Fruit fly (Drosophila melanogaster) whole organism, prepupa: Measurements from ENCODE around the gene YL-1.
A peak's percentile ranks its signal among the peaks of the same experiment; 100 is the strongest.

Experiments
- Blimp-1 ChIP-seq: fragments of 200-800 bp; sonication (Bioruptor generic); optimal IDR thresholded peaks from 3 replicates; lab custom pipeline; 2017; ENCODE audit warnings: missing biosample characterization, missing genetic modification characterization, mild to moderate bottlenecking, moderate library complexity, missing genetic modification reagents
- CG10631 ChIP-seq: fragments of 200-800 bp; sonication (Bioruptor generic); optimal IDR thresholded peaks from 2 replicates; lab custom pipeline; 2016; ENCODE audit warnings: missing biosample characterization, missing genetic modification characterization
- CG10669 ChIP-seq: fragments of 200-800 bp; sonication (Bioruptor generic); optimal IDR thresholded peaks from 3 replicates; lab custom pipeline; 2018; ENCODE audit warnings: missing biosample characterization, mild to moderate bottlenecking, missing genetic modification characterization, moderate library complexity
- CG11762 ChIP-seq: fragments of 200-800 bp; sonication (Bioruptor generic); optimal IDR thresholded peaks from 3 replicates; lab custom pipeline; 2016; ENCODE audit warnings: missing biosample characterization, missing genetic modification characterization; ENCODE audit not compliant: insufficient read depth
- CG15336 ChIP-seq: fragments of 200-800 bp; sonication (Bioruptor generic); IDR thresholded peaks from 2 replicates; pipeline ENCODE4 v1.3.6; 2022; ENCODE audit warnings: missing biosample characterization, missing genetic modification characterization
- CG1621 ChIP-seq: fragments of 200-800 bp; sonication (Bioruptor generic); optimal IDR thresholded peaks from 3 replicates; lab custom pipeline; 2018; ENCODE audit warnings: missing biosample characterization, mild to moderate bottlenecking, missing genetic modification characterization
- CG3032 ChIP-seq: fragments of 200-800 bp; optimal IDR thresholded peaks from 2 replicates; lab custom pipeline; 2019; ENCODE audit warnings: missing biosample characterization, mild to moderate bottlenecking, missing genetic modification characterization, moderate library complexity
- CG31627 ChIP-seq: fragments of 200-800 bp; sonication (Bioruptor generic); optimal IDR thresholded peaks from 3 replicates; lab custom pipeline; 2016; ENCODE audit warnings: missing biosample characterization, missing genetic modification characterization
- CG32006 ChIP-seq: fragments of 200-800 bp; sonication (Bioruptor generic); optimal IDR thresholded peaks from 3 replicates; lab custom pipeline; 2017; ENCODE audit warnings: missing biosample characterization, mild to moderate bottlenecking, missing genetic modification characterization
- CG34406 ChIP-seq: fragments of 200-800 bp; sonication (Bioruptor generic); optimal IDR thresholded peaks from 3 replicates; lab custom pipeline; 2016; ENCODE audit warnings: missing biosample characterization, missing genetic modification characterization
- CG4318 ChIP-seq: fragments of 200-800 bp; sonication (Bioruptor generic); optimal IDR thresholded peaks from 3 replicates; lab custom pipeline; 2017; ENCODE audit warnings: missing biosample characterization, mild to moderate bottlenecking, missing genetic modification characterization
- CG6163 ChIP-seq: fragments of 200-800 bp; sonication (Bioruptor generic); IDR thresholded peaks from 3 replicates; pipeline ENCODE4 v1.3.6; 2022; ENCODE audit warnings: missing biosample characterization, missing genetic modification characterization
- CG6792 ChIP-seq: fragments of 200-800 bp; sonication (Bioruptor generic); optimal IDR thresholded peaks from 3 replicates; lab custom pipeline; 2016; ENCODE audit warnings: missing biosample characterization, missing genetic modification characterization
- CG6808 ChIP-seq: fragments of 200-800 bp; sonication (Bioruptor generic); optimal IDR thresholded peaks from 3 replicates; lab custom pipeline; 2017; ENCODE audit warnings: missing biosample characterization, missing genetic modification characterization, mild to moderate bottlenecking, moderate library complexity, missing genetic modification reagents
- CG7368 ChIP-seq: fragments of 200-800 bp; sonication (Bioruptor generic); optimal IDR thresholded peaks from 3 replicates; lab custom pipeline; 2016; ENCODE audit warnings: missing biosample characterization, missing genetic modification characterization
- CG8119 ChIP-seq: fragments of 200-800 bp; sonication (Bioruptor generic); IDR thresholded peaks from 3 replicates; pipeline ENCODE4 v1.3.6; 2022; ENCODE audit warnings: missing biosample characterization, missing genetic modification characterization
- CG8319 ChIP-seq: fragments of 200-800 bp; sonication (Bioruptor generic); optimal IDR thresholded peaks from 3 replicates; lab custom pipeline; 2016; ENCODE audit warnings: missing biosample characterization, missing genetic modification characterization
- CG9139 ChIP-seq: fragments of 200-800 bp; sonication (Bioruptor generic); optimal IDR thresholded peaks from 3 replicates; lab custom pipeline; 2017; ENCODE audit warnings: missing biosample characterization, mild to moderate bottlenecking, missing genetic modification characterization
- Eip75B ChIP-seq: fragments of 200-800 bp; sonication (Bioruptor generic); optimal IDR thresholded peaks from 3 replicates; lab custom pipeline; 2016; ENCODE audit warnings: missing biosample characterization, missing genetic modification characterization
- Eip78C ChIP-seq: fragments of 200-800 bp; sonication (Bioruptor generic); peaks from one replicate; lab custom pipeline; 2016; ENCODE audit warnings: missing biosample characterization, missing genetic modification characterization
- Ets21C ChIP-seq: fragments of 200-800 bp; sonication (Bioruptor generic); optimal IDR thresholded peaks from 3 replicates; lab custom pipeline; 2016; ENCODE audit warnings: missing biosample characterization, missing genetic modification characterization
- Ets96B ChIP-seq: fragments of 200-800 bp; optimal IDR thresholded peaks from 2 replicates; lab custom pipeline; 2019; ENCODE audit warnings: missing biosample characterization, mild to moderate bottlenecking, missing genetic modification characterization, moderate library complexity
- Gug ChIP-seq: fragments of 200-800 bp; sonication (Bioruptor generic); IDR thresholded peaks from 2 replicates; pipeline ENCODE4 v1.3.6; 2022; ENCODE audit warnings: missing biosample characterization, missing genetic modification characterization
- Hr38 ChIP-seq: sonication (Bioruptor generic); optimal IDR thresholded peaks from 2 replicates; lab custom pipeline; 2016; ENCODE audit warnings: missing biosample characterization, missing genetic modification characterization
- Hr39 ChIP-seq: fragments of 200-800 bp; sonication (Bioruptor generic); optimal IDR thresholded peaks from 2 replicates; lab custom pipeline; 2016; ENCODE audit warnings: missing biosample characterization, missing genetic modification characterization
- Lpt ChIP-seq: fragments of 200-800 bp; sonication (Bioruptor generic); optimal IDR thresholded peaks from 3 replicates; lab custom pipeline; 2016; ENCODE audit warnings: missing biosample characterization, missing genetic modification characterization
- Met ChIP-seq: fragments of 200-800 bp; sonication (Bioruptor generic); optimal IDR thresholded peaks from 3 replicates; lab custom pipeline; 2016; ENCODE audit warnings: missing biosample characterization, missing genetic modification characterization
- Sox102F ChIP-seq: fragments of 200-800 bp; sonication (Bioruptor generic); optimal IDR thresholded peaks from 2 replicates; lab custom pipeline; 2016; ENCODE audit warnings: missing biosample characterization, mild to moderate bottlenecking, missing genetic modification characterization
- Sox14 ChIP-seq: fragments of 200-800 bp; sonication (Bioruptor generic); optimal IDR thresholded peaks from 3 replicates; lab custom pipeline; 2016; ENCODE audit warnings: missing biosample characterization, missing genetic modification characterization
- achi ChIP-seq: fragments of 200-800 bp; sonication (Bioruptor generic); optimal IDR thresholded peaks from 3 replicates; lab custom pipeline; 2016; ENCODE audit warnings: missing biosample characterization, missing genetic modification characterization
- acj6 ChIP-seq: fragments of 200-800 bp; sonication (Bioruptor generic); optimal IDR thresholded peaks from 3 replicates; lab custom pipeline; 2016; ENCODE audit warnings: missing biosample characterization, missing genetic modification characterization
- cyc ChIP-seq: fragments of 200-800 bp; sonication (Bioruptor generic); optimal IDR thresholded peaks from 3 replicates; lab custom pipeline; 2016; ENCODE audit warnings: missing biosample characterization, missing genetic modification characterization
- esn ChIP-seq: fragments of 200-800 bp; sonication (Bioruptor generic); optimal IDR thresholded peaks from 2 replicates; lab custom pipeline; 2016; ENCODE audit warnings: missing biosample characterization, mild to moderate bottlenecking, missing genetic modification characterization, moderate library complexity
- fkh ChIP-seq: fragments of 200-800 bp; sonication (Bioruptor generic); optimal IDR thresholded peaks from 3 replicates; lab custom pipeline; 2017; ENCODE audit warnings: missing biosample characterization, mild to moderate bottlenecking, missing genetic modification characterization, moderate library complexity
- lz ChIP-seq: fragments of 200-800 bp; sonication (Bioruptor generic); optimal IDR thresholded peaks from 3 replicates; lab custom pipeline; 2016; ENCODE audit warnings: missing biosample characterization, missing genetic modification characterization
- net ChIP-seq: fragments of 200-800 bp; sonication (Bioruptor generic); optimal IDR thresholded peaks from 3 replicates; lab custom pipeline; 2016; ENCODE audit warnings: missing biosample characterization, missing genetic modification characterization
- pdm3 ChIP-seq: fragments of 200-800 bp; sonication (Bioruptor generic); optimal IDR thresholded peaks from 3 replicates; lab custom pipeline; 2016; ENCODE audit warnings: missing biosample characterization, missing genetic modification characterization
- salr ChIP-seq, 2 experiments: fragments of 200-800 bp; sonication (Bioruptor generic); optimal IDR thresholded peaks; 3 replicates each; lab custom pipeline; 2016 to 2018; ENCODE audit warnings: missing biosample characterization in 2 of 2, missing genetic modification characterization in 2 of 2, mild to moderate bottlenecking in 1 of 2
- spab ChIP-seq: fragments of 200-800 bp; sonication (Bioruptor generic); optimal IDR thresholded peaks from 2 replicates; lab custom pipeline; 2017; ENCODE audit warnings: missing biosample characterization, mild to moderate bottlenecking, missing genetic modification characterization, missing genetic modification reagents
- ss ChIP-seq, 2 experiments: fragments of 200-800 bp; sonication (Bioruptor generic); optimal IDR thresholded peaks; 2 replicates in 1 of 2; 3 replicates in 1 of 2; lab custom pipeline; 2017 to 2018; ENCODE audit warnings: mild to moderate bottlenecking in 2 of 2, missing biosample characterization in 2 of 2, missing genetic modification characterization in 2 of 2, moderate library complexity in 1 of 2
- svp ChIP-seq: fragments of 200-800 bp; sonication (Bioruptor generic); peaks from one replicate; lab custom pipeline; 2016; ENCODE audit warnings: missing biosample characterization, missing genetic modification characterization
- topi ChIP-seq: fragments of 200-800 bp; sonication (Bioruptor generic); optimal IDR thresholded peaks from 3 replicates; lab custom pipeline; 2016; ENCODE audit warnings: missing biosample characterization, missing genetic modification characterization
- vri ChIP-seq: fragments of 200-800 bp; sonication (Bioruptor generic); optimal IDR thresholded peaks from 3 replicates; lab custom pipeline; 2016; ENCODE audit warnings: missing biosample characterization, mild to moderate bottlenecking, missing genetic modification characterization

The YL-1 gene

DNA sequence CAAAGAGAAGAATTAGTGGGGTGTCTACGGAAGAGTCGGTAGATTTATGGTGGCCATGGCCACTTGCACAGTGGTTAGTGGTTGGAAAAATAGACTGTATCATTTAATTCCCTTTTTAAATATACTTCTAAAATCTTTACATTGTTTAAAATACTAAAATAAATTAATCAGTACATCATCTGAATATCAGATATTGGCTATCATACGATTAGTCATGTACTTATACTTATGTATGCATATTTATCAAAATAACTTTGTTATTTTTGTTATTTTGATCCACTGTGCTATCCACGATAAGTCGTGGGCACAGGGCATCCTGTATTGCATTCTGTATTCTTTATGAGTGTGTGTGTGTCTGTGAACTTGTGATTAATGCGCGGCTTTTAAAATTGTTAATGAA, 44.4 kb downstream of the YL-1 start (continued):
- TF ChIP-seq Sox102F (GFP tag; lab: Kevin White, UChicago) = no peak
- TF ChIP-seq CG32006 (GFP tag; lab: Kevin White, UChicago) = peak; percentile 75
- peak; percentile 35 for TF ChIP-seq Sox14 (GFP tag; lab: Kevin White, UChicago)
- TF ChIP-seq CG4318 (GFP tag; lab: Kevin White, UChicago) = no peak
- TF ChIP-seq cyc = no peak
- peak; percentile 64; the same call in 2 of the 3 replicates for TF ChIP-seq CG8119 (GFP tag; lab: Robert Waterston, UW)
- peak; percentile 32 for TF ChIP-seq CG10669
- peak; percentile 37 to 42 for TF ChIP-seq ss (GFP tag; optimal IDR thresholded peaks at IDR 0.05; lab: Kevin White, UChicago)
- peak; percentile 24 for TF ChIP-seq topi (GFP tag; lab: Kevin White, UChicago)

DNA sequence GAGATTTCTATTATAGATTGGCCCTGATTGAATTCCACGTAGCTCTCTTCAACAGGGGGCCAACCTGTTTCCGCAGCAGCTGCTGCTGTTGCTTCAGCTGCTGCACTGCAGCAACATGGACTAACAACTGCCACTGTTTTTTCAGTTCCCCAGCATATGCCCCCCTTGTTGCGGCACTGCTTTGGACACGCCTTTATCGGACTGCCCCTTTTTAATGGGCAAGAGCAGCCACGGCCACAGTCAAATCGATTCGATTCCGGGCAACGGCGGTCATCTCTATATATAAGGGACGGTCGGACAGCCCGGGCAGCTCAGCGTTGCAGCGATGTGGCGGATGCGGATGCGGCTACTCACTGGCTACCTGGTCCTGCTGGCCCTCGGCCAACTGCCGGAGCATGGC, 45.1 kb downstream of the YL-1 start, which contains the start of gene Acp32CD:
Acp32CD (plus strand) TSS at position 301 of the 400 bp plus-strand sequence.
- TF ChIP-seq CG10631 (GFP tag; lab: Kevin White, UChicago) (no peak), Eip78C (GFP tag; lab: Kevin White, UChicago) (no peak), Blimp-1 (no peak), Sox14 (GFP tag; lab: Kevin White, UChicago) (no peak), pdm3 (GFP tag; lab: Kevin White, UChicago) (no peak), Eip75B (GFP tag; lab: Kevin White, UChicago) (no peak), Hr39 (no peak), fkh (GFP tag; lab: Kevin White, UChicago) (no peak), CG11762 (GFP tag; lab: Kevin White, UChicago) (no peak)

DNA sequence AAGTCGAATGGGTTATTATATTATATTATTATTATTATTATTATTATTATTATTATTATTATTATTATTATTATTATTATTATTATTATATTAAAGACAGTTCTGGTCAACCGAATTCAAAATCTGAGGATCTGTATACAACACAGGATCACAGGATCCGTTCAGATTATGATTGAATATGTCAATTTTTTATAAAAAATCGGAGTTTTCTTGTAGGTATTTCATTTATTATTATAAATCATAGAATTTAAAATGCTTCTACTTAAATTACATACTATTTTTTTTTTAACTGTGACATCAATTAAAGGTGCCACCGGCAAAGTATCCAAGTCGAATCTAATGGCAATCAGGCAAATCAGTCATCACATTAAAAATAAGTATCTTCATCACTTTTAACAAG, 46.5 kb downstream of the YL-1 start, which contains the start of gene CG14913:
CG14913 (plus strand) TSS at position 301 of the 400 bp plus-strand sequence.
- no peak for TF ChIP-seq Ets96B (tag; lab: Kevin White, UChicago)
- no peak for TF ChIP-seq CG9139
- TF ChIP-seq CG3032 (tag; lab: Kevin White, UChicago) = no peak
- no peak for TF ChIP-seq CG6792 (GFP tag; lab: Kevin White, UChicago)
- no peak for TF ChIP-seq pdm3 (GFP tag; lab: Kevin White, UChicago)
- TF ChIP-seq achi (GFP tag; lab: Kevin White, UChicago) = no peak
- TF ChIP-seq CG6808 (GFP tag; lab: Kevin White, UChicago) = no peak
- TF ChIP-seq CG8119 (GFP tag; lab: Robert Waterston, UW) = no peak
- TF ChIP-seq net = no peak
- TF ChIP-seq CG1621 (tag; lab: Kevin White, UChicago) = no peak

DNA sequence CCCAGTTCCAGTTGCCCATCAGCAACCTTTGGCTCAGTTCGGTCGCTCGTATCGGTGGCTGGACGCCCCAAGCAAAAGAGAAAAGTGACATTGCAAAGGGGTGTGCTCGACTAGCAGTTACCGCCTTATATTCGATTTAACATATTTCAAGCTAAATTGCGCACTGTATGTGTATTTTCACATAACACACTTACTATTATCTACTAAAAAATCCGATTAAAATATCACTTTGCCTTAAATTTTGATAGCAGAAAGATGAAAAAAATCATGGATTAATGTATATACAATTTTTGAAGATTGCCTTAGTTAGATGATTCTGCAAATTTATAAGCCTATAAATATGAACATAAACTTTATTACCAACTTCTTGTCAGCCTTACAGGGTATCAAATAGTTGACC, 51.4 kb downstream of the YL-1 start:
- TF ChIP-seq CG31627 (GFP tag; lab: Kevin White, UChicago) (peak; percentile 54), CG1621 (tag; lab: Kevin White, UChicago) (no peak), CG7368 (GFP tag; lab: Kevin White, UChicago) (no peak), CG34406 (no peak), CG10631 (GFP tag; lab: Kevin White, UChicago) (peak; percentile 4), spab (peak; percentile 4), acj6 (GFP tag; lab: Kevin White, UChicago) (peak; percentile 44), achi (GFP tag; lab: Kevin White, UChicago) (peak; percentile 35), svp (GFP tag; lab: Kevin White, UChicago) (peak; percentile 80), net (no peak), Hr38 (GFP tag; lab: Kevin White, UChicago) (no peak), CG10669 (no peak), lz (GFP tag; lab: Kevin White, UChicago) (peak; percentile 43), CG32006 (GFP tag; lab: Kevin White, UChicago) (peak; percentile 44), Hr39 (peak; percentile 39), salr (GFP tag; optimal IDR thresholded peaks at IDR 0.05; lab: Kevin White, UChicago) (no peak), CG6792 (GFP tag; lab: Kevin White, UChicago) (peak; percentile 24), CG6808 (GFP tag; lab: Kevin White, UChicago) (peak; percentile 39), Sox102F (GFP tag; lab: Kevin White, UChicago) (peak; percentile 9), esn (GFP tag; lab: Kevin White, UChicago) (peak; percentile 59), CG15336 (no peak), Blimp-1 (no peak), Sox14 (GFP tag; lab: Kevin White, UChicago) (peak; percentile 41), Met (peak; percentile 70), CG8319 (GFP tag; lab: Kevin White, UChicago) (no peak), Ets21C (GFP tag; lab: Kevin White, UChicago) (peak; percentile 15), Gug (GFP tag; lab: Robert Waterston, UW) (no peak), CG4318 (GFP tag; lab: Kevin White, UChicago) (no peak), CG6163 (GFP tag; lab: Robert Waterston, UW) (no peak), Lpt (GFP tag; lab: Kevin White, UChicago) (no peak), vri (no peak), CG11762 (GFP tag; lab: Kevin White, UChicago) (no peak)
